Worm (Caenorhabditis elegans): ENCODE results near the gene clec-29.

ce11 chrV:16724574-16724973 lies 14.4 kb downstream of the clec-29 start:
- no peak for TF ChIP-seq hmbx-1 (tag; optimal IDR thresholded peaks at IDR 0.05)
- TF ChIP-seq ama-1 (optimal IDR thresholded peaks at IDR 0.05) = no peak
- TF ChIP-seq B0310.2 (tag; optimal IDR thresholded peaks at IDR 0.05) = no peak
- TF ChIP-seq hmg-4 (GFP tag; optimal IDR thresholded peaks at IDR 0.05) = no peak
- no peak for TF ChIP-seq tra-4 (tag; optimal IDR thresholded peaks at IDR 0.05)
- no peak for TF ChIP-seq sea-1 (GFP tag; conservative IDR thresholded peaks at IDR 0.05)

Measured in whole organism, early embryonic.